Worm (Caenorhabditis elegans): ENCODE data around the gene T26E4.4.
A peak's percentile ranks its signal among the peaks of the same experiment; 100 is the strongest.

- TF ChIP-seq madf-9 (GFP tag; conservative IDR thresholded peaks at IDR 0.05), result no peak
- no peak for TF ChIP-seq ceh-28 (tag; optimal IDR thresholded peaks at IDR 0.05)
- no peak for TF ChIP-seq F49E8.2 (tag; optimal IDR thresholded peaks at IDR 0.05; ENCODE audit: borderline replicate concordance)
- TF ChIP-seq ztf-11 (tag; optimal IDR thresholded peaks at IDR 0.05), result no peak
- TF ChIP-seq unc-130 (GFP tag; optimal IDR thresholded peaks at IDR 0.05), result no peak
- TF ChIP-seq nhr-48 (tag; optimal IDR thresholded peaks at IDR 0.05), result no peak
- no peak for TF ChIP-seq nhr-28 (tag; optimal IDR thresholded peaks at IDR 0.05)
- no peak for TF ChIP-seq Y105C5A.15 (GFP tag; IDR thresholded peaks at IDR 0.05)
- TF ChIP-seq lin-15B (tag; optimal IDR thresholded peaks at IDR 0.05), result no peak
- TF ChIP-seq dmd-9 (GFP tag; IDR thresholded peaks at IDR 0.05), result no peak
- TF ChIP-seq aha-1 (tag), result peak; percentile 36
- TF ChIP-seq ZK546.5 (tag; optimal IDR thresholded peaks at IDR 0.05), result no peak
- no peak for TF ChIP-seq unc-39 (tag; optimal IDR thresholded peaks at IDR 0.05)
Observed at ce11 chrV:15819983-15820382, 27.7 kb upstream of the T26E4.4 start, which contains the start of gene srbc-48.
